Fruit fly (Drosophila melanogaster) S2 (cell line): ENCODE measurements around the gene NHP2.
A peak's percentile ranks its signal among the peaks of the same experiment; 100 is the strongest.

ENCODE experiments used
- CG8478 ChIP-seq: fragments of >200 bp; optimal IDR thresholded peaks from 2 replicates; lab custom pipeline; 2018
- CTCF ChIP-seq, 2 experiments: fragments of >200 bp; optimal IDR thresholded peaks; 2 replicates each; lab custom pipeline; 2018

- peak in 1 of 2 experiments; percentile 13 for TF ChIP-seq CTCF (optimal IDR thresholded peaks at IDR 0.05; lab: Kevin White, UChicago)
- TF ChIP-seq CG8478 (lab: Kevin White, UChicago) = no peak
Measured at dm6 chr3L:14790127-14790589, 11.8 kb downstream of the NHP2 start.
